Worm (Caenorhabditis elegans) whole organism, mixed stage, embryonic: ENCODE data around the gene dtmk-1.

Source experiments
- ceh-39 ChIP-seq: fragments of 150-350 bp; optimal IDR thresholded peaks from 2 replicates; lab custom pipeline; 2014; ENCODE audit warnings: missing biosample characterization, missing genetic modification characterization
- ceh-83 ChIP-seq: fragments of 200-800 bp; sonication (Bioruptor generic); optimal IDR thresholded peaks from 2 replicates; lab custom pipeline; 2018; ENCODE audit warnings: mild to moderate bottlenecking, missing genetic modification characterization, missing compliant biosample characterization
- cnd-1 ChIP-seq: fragments of 200-800 bp; sonication (Bioruptor generic); optimal IDR thresholded peaks from 2 replicates; lab custom pipeline; 2018; ENCODE audit warnings: mild to moderate bottlenecking, missing genetic modification characterization, missing compliant biosample characterization
- flh-1 ChIP-seq: fragments of 200-800 bp; sonication (Bioruptor generic); optimal IDR thresholded peaks from 2 replicates; lab custom pipeline; 2018; ENCODE audit warnings: mild to moderate bottlenecking, missing genetic modification characterization, moderate library complexity, missing compliant biosample characterization
- lin-13 ChIP-seq: fragments of 150-350 bp; optimal IDR thresholded peaks from 2 replicates; lab custom pipeline; 2014; ENCODE audit warnings: missing biosample characterization, missing genetic modification characterization
- nhr-237 ChIP-seq: fragments of 150-350 bp; optimal IDR thresholded peaks from 2 replicates; lab custom pipeline; 2014; ENCODE audit warnings: missing biosample characterization, missing genetic modification characterization
- nhr-28 ChIP-seq: fragments of 150-350 bp; optimal IDR thresholded peaks from 2 replicates; lab custom pipeline; 2014; ENCODE audit warnings: missing biosample characterization, missing genetic modification characterization
- nhr-76 ChIP-seq: sonication (generic microtip); optimal IDR thresholded peaks from 2 replicates; lab custom pipeline; 2017; ENCODE audit warnings: missing biosample characterization, missing genetic modification characterization
- snpc-4 ChIP-seq: fragments of 150-350 bp; optimal IDR thresholded peaks from 2 replicates; lab custom pipeline; 2014; ENCODE audit warnings: missing biosample characterization, missing genetic modification characterization
- sptf-1 ChIP-seq: sonication (generic microtip); optimal IDR thresholded peaks from 2 replicates; lab custom pipeline; 2017; ENCODE audit warnings: mild to moderate bottlenecking, missing genetic modification characterization, moderate library complexity, missing compliant biosample characterization
- unc-120 ChIP-seq: sonication (generic microtip); optimal IDR thresholded peaks from 2 replicates; lab custom pipeline; 2017; ENCODE audit warnings: missing genetic modification characterization, missing compliant biosample characterization; ENCODE audit not compliant: poor library complexity, severe bottlenecking
- unc-62 ChIP-seq: fragments of 150-350 bp; optimal IDR thresholded peaks from 2 replicates; lab custom pipeline; 2014; ENCODE audit warnings: missing biosample characterization, missing genetic modification reagents, missing genetic modification characterization
- ztf-11 ChIP-seq: fragments of 150-350 bp; optimal IDR thresholded peaks from 2 replicates; lab custom pipeline; 2014; ENCODE audit warnings: missing biosample characterization, missing genetic modification characterization

ce11 chrII:9963808-9964207, 3.1 kb downstream of the dtmk-1 start:
- TF ChIP-seq snpc-4 (tag; lab: Kevin White, UChicago) (no peak), lin-13 (no peak), flh-1 (GFP tag; lab: Kevin White, UChicago) (no peak), nhr-76 (tag; lab: Kevin White, UChicago) (no peak), nhr-28 (tag; lab: Kevin White, UChicago) (no peak), unc-62 (GFP tag; lab: Kevin White, UChicago) (no peak), ceh-39 (tag; lab: Kevin White, UChicago) (no peak), sptf-1 (tag; lab: Kevin White, UChicago) (no peak), ztf-11 (tag; lab: Kevin White, UChicago) (no peak), nhr-237 (tag; lab: Kevin White, UChicago) (no peak), unc-120 (no peak), ceh-83 (GFP tag; lab: Kevin White, UChicago) (no peak), cnd-1 (tag; lab: Kevin White, UChicago) (no peak)
